Worm (Caenorhabditis elegans) whole organism, early embryonic: ENCODE results near the gene R01H2.2.

Source experiments
- B0310.2 ChIP-seq: sonication (generic microtip); optimal IDR thresholded peaks from 2 replicates; lab custom pipeline; 2016; ENCODE audit warnings: mild to moderate bottlenecking, missing genetic modification characterization, missing compliant biosample characterization
- F13C5.2 ChIP-seq: sonication (generic microtip); optimal IDR thresholded peaks from 2 replicates; lab custom pipeline; 2017; ENCODE audit warnings: mild to moderate bottlenecking, missing genetic modification characterization, inconsistent platforms, missing compliant biosample characterization
- aly-1 ChIP-seq: sonication (generic microtip); optimal IDR thresholded peaks from 2 replicates; lab custom pipeline; 2016; ENCODE audit warnings: missing genetic modification characterization, missing compliant biosample characterization
- ama-1 ChIP-seq: fragments of 150-350 bp; optimal IDR thresholded peaks from 2 replicates; lab custom pipeline; 2014
- ceh-13 ChIP-seq: fragments of 200-800 bp; sonication (Bioruptor generic); optimal IDR thresholded peaks from 2 replicates; lab custom pipeline; 2018; ENCODE audit warnings: mild to moderate bottlenecking, missing genetic modification characterization, missing compliant biosample characterization
- ceh-36 ChIP-seq: sonication (generic microtip); optimal IDR thresholded peaks from 2 replicates; lab custom pipeline; 2016; ENCODE audit warnings: missing genetic modification characterization, inconsistent platforms, missing compliant biosample characterization
- ets-7 ChIP-seq: sonication (generic microtip); optimal IDR thresholded peaks from 2 replicates; lab custom pipeline; 2016; ENCODE audit warnings: missing genotype, missing genetic modification characterization, missing compliant biosample characterization
- flt-1 ChIP-seq: fragments of 200-800 bp; sonication (Bioruptor generic); IDR thresholded peaks from 2 replicates; pipeline ENCODE4 v1.3.6; 2022; ENCODE audit warnings: missing genetic modification characterization, missing compliant biosample characterization
- hmbx-1 ChIP-seq: sonication (generic microtip); optimal IDR thresholded peaks from 2 replicates; lab custom pipeline; 2016; ENCODE audit warnings: mild to moderate bottlenecking, missing genetic modification characterization, missing compliant biosample characterization
- hmg-4 ChIP-seq: fragments of 200-800 bp; sonication (Bioruptor generic); optimal IDR thresholded peaks from 2 replicates; lab custom pipeline; 2018; ENCODE audit warnings: mild to moderate bottlenecking, missing genetic modification characterization, missing compliant biosample characterization
- hnd-1 ChIP-seq: sonication (generic microtip); optimal IDR thresholded peaks from 2 replicates; lab custom pipeline; 2016; ENCODE audit warnings: missing genetic modification characterization, missing compliant biosample characterization
- pes-1 ChIP-seq: fragments of 200-800 bp; sonication (Bioruptor generic); IDR thresholded peaks from 2 replicates; pipeline ENCODE4 v1.3.6; 2022; ENCODE audit warnings: missing genetic modification reagents, missing genetic modification characterization, missing compliant biosample characterization
- scrt-1 ChIP-seq: fragments of 200-800 bp; sonication (Bioruptor generic); IDR thresholded peaks from 2 replicates; pipeline ENCODE4 v1.3.6; 2022; ENCODE audit warnings: missing genetic modification characterization, missing compliant biosample characterization
- sea-1 ChIP-seq: fragments of 200-800 bp; sonication (Bioruptor generic); conservative IDR thresholded peaks from 2 replicates; pipeline ENCODE4 v1.3.6; 2022; ENCODE audit warnings: missing genetic modification characterization, missing compliant biosample characterization
- tbx-11 ChIP-seq: fragments of 200-800 bp; sonication (Bioruptor generic); IDR thresholded peaks from 2 replicates; pipeline ENCODE4 v1.3.6; 2022; ENCODE audit warnings: missing genetic modification characterization, missing compliant biosample characterization
- tbx-37 ChIP-seq: fragments of 200-800 bp; sonication (Bioruptor generic); conservative IDR thresholded peaks from 2 replicates; pipeline ENCODE4 v1.3.6; 2022; ENCODE audit warnings: missing genetic modification reagents, missing genetic modification characterization, missing compliant biosample characterization
- tra-4 ChIP-seq: sonication (generic microtip); optimal IDR thresholded peaks from 2 replicates; lab custom pipeline; 2017; ENCODE audit warnings: missing genetic modification characterization, missing compliant biosample characterization

R01H2.2 gene

ce11 chrIII:7103940-7104440, 47.6 kb downstream of the R01H2.2 start, which contains the start of gene cpg-2:
Gene cpg-2, minus strand, starts transcription at chrIII:7103990.
- TF ChIP-seq ceh-13 (no peak), pes-1 (GFP tag; lab: Robert Waterston, UW) (no peak), ets-7 (no peak), hmbx-1 (tag; lab: Kevin White, UChicago) (no peak), F13C5.2 (tag; lab: Kevin White, UChicago) (no peak), tra-4 (tag; lab: Kevin White, UChicago) (no peak), hnd-1 (no peak), tbx-11 (GFP tag; lab: Robert Waterston, UW) (no peak), aly-1 (tag; lab: Kevin White, UChicago) (no peak), hmg-4 (GFP tag; lab: Kevin White, UChicago) (no peak), ama-1 (lab: Kevin White, UChicago) (no peak), sea-1 (GFP tag; lab: Robert Waterston, UW) (no peak), scrt-1 (GFP tag; lab: Robert Waterston, UW) (no peak), tbx-37 (GFP tag; lab: Robert Waterston, UW) (no peak), B0310.2 (tag; lab: Kevin White, UChicago) (no peak), ceh-36 (tag; lab: Kevin White, UChicago) (no peak)

ce11 chrIII:7106854-7107253, 50.5 kb downstream of the R01H2.2 start:
- no peak for TF ChIP-seq flt-1
- TF ChIP-seq F13C5.2 (tag; lab: Kevin White, UChicago), result no peak
- TF ChIP-seq ceh-13, result no peak
- no peak for TF ChIP-seq ets-7
- TF ChIP-seq ama-1 (lab: Kevin White, UChicago), result no peak
- no peak for TF ChIP-seq scrt-1 (GFP tag; lab: Robert Waterston, UW)
- TF ChIP-seq sea-1 (GFP tag; lab: Robert Waterston, UW), result no peak
- no peak for TF ChIP-seq B0310.2 (tag; lab: Kevin White, UChicago)
- no peak for TF ChIP-seq ceh-36 (tag; lab: Kevin White, UChicago)
- no peak for TF ChIP-seq tbx-11 (GFP tag; lab: Robert Waterston, UW)
- TF ChIP-seq hmg-4 (GFP tag; lab: Kevin White, UChicago), result no peak
- no peak for TF ChIP-seq hmbx-1 (tag; lab: Kevin White, UChicago)

- TF ChIP-seq B0310.2 (tag; lab: Kevin White, UChicago) (no peak), ama-1 (lab: Kevin White, UChicago) (no peak), hnd-1 (no peak), hmbx-1 (tag; lab: Kevin White, UChicago) (no peak), flt-1 (no peak), sea-1 (GFP tag; lab: Robert Waterston, UW) (no peak), hmg-4 (GFP tag; lab: Kevin White, UChicago) (no peak), tra-4 (tag; lab: Kevin White, UChicago) (no peak), tbx-11 (GFP tag; lab: Robert Waterston, UW) (no peak), tbx-37 (GFP tag; lab: Robert Waterston, UW) (no peak), ceh-36 (tag; lab: Kevin White, UChicago) (no peak), F13C5.2 (tag; lab: Kevin White, UChicago) (no peak), ets-7 (no peak), scrt-1 (GFP tag; lab: Robert Waterston, UW) (no peak), aly-1 (tag; lab: Kevin White, UChicago) (no peak), pes-1 (GFP tag; lab: Robert Waterston, UW) (no peak), ceh-13 (no peak)
These were observed 51.6 kb downstream of the R01H2.2 start, which contains the start of gene odd-1 for ce11 chrIII:7107965-7108364. Gene odd-1, plus strand, starts transcription at chrIII:7108313.
